Worm (Caenorhabditis elegans) whole organism, late embryonic: Measurements from ENCODE around the gene W09C2.7.

Source experiments
- ceh-19 ChIP-seq: fragments of 200-800 bp; sonication (Bioruptor generic); optimal IDR thresholded peaks from 2 replicates; lab custom pipeline; 2018; ENCODE audit warnings: mild to moderate bottlenecking, missing genetic modification characterization, missing compliant biosample characterization
- ceh-45 ChIP-seq: fragments of 200-800 bp; sonication (Bioruptor generic); IDR thresholded peaks from 2 replicates; pipeline ENCODE4 v1.3.6; 2022; ENCODE audit warnings: missing genetic modification reagents, missing genetic modification characterization, missing compliant biosample characterization
- ceh-48 ChIP-seq: sonication (generic microtip); optimal IDR thresholded peaks from 2 replicates; lab custom pipeline; 2016; ENCODE audit warnings: missing genetic modification characterization, inconsistent platforms, missing compliant biosample characterization
- mec-3 ChIP-seq: sonication (generic microtip); optimal IDR thresholded peaks from 2 replicates; lab custom pipeline; 2016; ENCODE audit warnings: borderline replicate concordance, missing genetic modification characterization, missing compliant biosample characterization

- no peak for TF ChIP-seq ceh-19 (GFP tag; lab: Kevin White, UChicago)
- no peak for TF ChIP-seq mec-3 (tag; lab: Kevin White, UChicago)
- no peak for TF ChIP-seq ceh-48
- no peak for TF ChIP-seq ceh-45 (GFP tag; lab: Robert Waterston, UW)
Measured at ce11 chrIV:9643188-9643587, 21.0 kb upstream of the W09C2.7 start, which contains the start of gene degl-2.
